Worm (Caenorhabditis elegans) whole organism, late embryonic: ENCODE measurements around the gene mltn-11.

Source experiments
- C38D4.7 ChIP-seq: fragments of 200-800 bp; sonication (Bioruptor generic); optimal IDR thresholded peaks from 2 replicates; lab custom pipeline; 2018; ENCODE audit warnings: mild to moderate bottlenecking, missing genetic modification characterization, moderate library complexity, missing compliant biosample characterization
- F13H6.1 ChIP-seq: sonication (generic microtip); optimal IDR thresholded peaks from 2 replicates; lab custom pipeline; 2016; ENCODE audit warnings: missing genetic modification characterization, missing compliant biosample characterization
- K02D7.2 ChIP-seq: sonication (generic microtip); optimal IDR thresholded peaks from 2 replicates; lab custom pipeline; 2017; ENCODE audit warnings: mild to moderate bottlenecking, missing genetic modification characterization, missing compliant biosample characterization
- K09A11.1 ChIP-seq: sonication (generic microtip); optimal IDR thresholded peaks from 2 replicates; lab custom pipeline; 2017; ENCODE audit warnings: antibody characterized with exemption, mild to moderate bottlenecking, missing genetic modification characterization, missing compliant biosample characterization; ENCODE audit not compliant: insufficient read depth
- ceh-45 ChIP-seq: fragments of 200-800 bp; sonication (Bioruptor generic); IDR thresholded peaks from 2 replicates; pipeline ENCODE4 v1.3.6; 2022; ENCODE audit warnings: missing genetic modification reagents, missing genetic modification characterization, missing compliant biosample characterization
- elt-4 ChIP-seq: sonication (generic microtip); optimal IDR thresholded peaks from 2 replicates; lab custom pipeline; 2016; ENCODE audit warnings: missing genetic modification characterization, missing compliant biosample characterization
- madf-2 ChIP-seq: sonication (generic microtip); optimal IDR thresholded peaks from 2 replicates; lab custom pipeline; 2017; ENCODE audit warnings: missing genetic modification characterization, missing compliant biosample characterization
- nfya-1 ChIP-seq: sonication (generic microtip); optimal IDR thresholded peaks from 2 replicates; lab custom pipeline; 2017; ENCODE audit warnings: missing genetic modification characterization, mild to moderate bottlenecking, missing compliant biosample characterization, antibody characterized with exemption, moderate library complexity
- nhr-11 ChIP-seq: fragments of 150-350 bp; optimal IDR thresholded peaks from 2 replicates; lab custom pipeline; 2014; ENCODE audit warnings: missing biosample characterization, missing genetic modification characterization
- nhr-232 ChIP-seq: sonication (generic microtip); optimal IDR thresholded peaks from 2 replicates; lab custom pipeline; 2016; ENCODE audit warnings: missing genetic modification characterization, missing compliant biosample characterization
- pha-4 ChIP-seq: fragments of 150-350 bp; optimal IDR thresholded peaks from 2 replicates; lab custom pipeline; 2018; ENCODE audit warnings: missing biosample characterization, missing genetic modification reagents, missing genetic modification characterization
- sox-4 ChIP-seq: sonication (generic microtip); optimal IDR thresholded peaks from 2 replicates; lab custom pipeline; 2017; ENCODE audit warnings: mild to moderate bottlenecking, missing genetic modification characterization, inconsistent platforms, missing compliant biosample characterization
- tbx-2 ChIP-seq: sonication (generic microtip); optimal IDR thresholded peaks from 2 replicates; lab custom pipeline; 2016; ENCODE audit warnings: missing genetic modification characterization, missing compliant biosample characterization
- unc-55 ChIP-seq: sonication (generic microtip); optimal IDR thresholded peaks from 2 replicates; lab custom pipeline; 2017; ENCODE audit warnings: missing biosample characterization, missing genetic modification reagents, missing genetic modification characterization

- TF ChIP-seq K02D7.2 (no peak), C38D4.7 (GFP tag; lab: Kevin White, UChicago) (no peak), ceh-45 (GFP tag; lab: Robert Waterston, UW) (no peak), sox-4 (tag; lab: Kevin White, UChicago) (no peak), pha-4 (no peak), nfya-1 (peak; percentile 64), K09A11.1 (tag; lab: Kevin White, UChicago) (no peak), elt-4 (no peak), tbx-2 (tag; lab: Kevin White, UChicago) (no peak), unc-55 (GFP tag; lab: Kevin White, UChicago) (no peak), nhr-232 (no peak), nhr-11 (tag; lab: Kevin White, UChicago) (no peak), F13H6.1 (no peak), madf-2 (tag; lab: Kevin White, UChicago) (no peak)
These were observed 36.2 kb upstream of the mltn-11 start for ce11 chrV:16599835-16600234.
